Fruit fly (Drosophila melanogaster): Measurements from ENCODE around the gene Rnp4F.
A peak's percentile ranks its signal among the peaks of the same experiment; 100 is the strongest.

Gene Rnp4F

dm6 chrX:5295766-5296165, 26.7 kb downstream of the Rnp4F start, which contains the start of gene CG42749:
TSS of gene CG42749 (plus strand) at chrX:5296066.
- TF ChIP-seq ey (GFP tag; optimal IDR thresholded peaks at IDR 0.05): no peak
- peak; percentile 46 for TF ChIP-seq Dfd (GFP tag; optimal IDR thresholded peaks at IDR 0.05)

- TF ChIP-seq Dfd (GFP tag; optimal IDR thresholded peaks at IDR 0.05) (peak; percentile 99), Hr83 (GFP tag; optimal IDR thresholded peaks at IDR 0.05; ENCODE audit: poor library complexity, severe bottlenecking) (no peak)
These were observed 29.4 kb downstream of the Rnp4F start for dm6 chrX:5293141-5293540.

dm6 chrX:5289692-5290091, 32.8 kb downstream of the Rnp4F start:
- TF ChIP-seq Myc (optimal IDR thresholded peaks at IDR 0.05) (peak; percentile 72), Hnf4 (GFP tag; optimal IDR thresholded peaks at IDR 0.05) (no peak)

DNA sequence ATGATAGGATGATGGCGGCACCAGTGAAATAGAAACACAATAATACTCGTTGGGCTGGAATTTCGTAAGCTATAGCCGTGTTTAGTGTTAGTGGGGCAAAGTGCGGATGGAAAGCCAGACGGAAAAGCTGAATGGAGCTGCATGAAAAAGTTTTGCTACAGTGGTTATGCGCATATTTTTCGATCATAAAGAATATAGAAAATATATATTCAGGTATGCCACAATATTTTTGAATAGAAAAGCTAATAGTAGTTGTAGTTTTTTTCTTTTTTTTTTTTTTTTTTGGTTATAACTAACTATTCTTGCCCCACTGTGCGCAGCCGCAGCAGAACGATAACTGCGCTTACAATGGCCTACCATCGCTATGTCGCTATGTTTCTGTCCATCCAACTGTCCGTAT, 36.0 kb downstream of the Rnp4F start:
- no peak for TF ChIP-seq Hnf4 (GFP tag; optimal IDR thresholded peaks at IDR 0.05)
- no peak for TF ChIP-seq N (GFP tag; optimal IDR thresholded peaks at IDR 0.05)
- no peak for TF ChIP-seq woc (GFP tag; optimal IDR thresholded peaks at IDR 0.05)
- no peak for TF ChIP-seq pan (optimal IDR thresholded peaks at IDR 0.05)
- TF ChIP-seq Abd-B (GFP tag; optimal IDR thresholded peaks at IDR 0.05): no peak
- no peak for TF ChIP-seq tai (GFP tag; optimal IDR thresholded peaks at IDR 0.05)
- no peak for TF ChIP-seq CG32264 (GFP tag; optimal IDR thresholded peaks at IDR 0.05)
- TF ChIP-seq ey (GFP tag; optimal IDR thresholded peaks at IDR 0.05): no peak
- no peak for TF ChIP-seq Hr83 (GFP tag; optimal IDR thresholded peaks at IDR 0.05; ENCODE audit: poor library complexity, severe bottlenecking)
- TF ChIP-seq Sp1 (GFP tag; optimal IDR thresholded peaks at IDR 0.05): no peak
- no peak for TF ChIP-seq CrebA (GFP tag; optimal IDR thresholded peaks at IDR 0.05; ENCODE audit: borderline replicate concordance)
- no peak for TF ChIP-seq dl (GFP tag; optimal IDR thresholded peaks at IDR 0.05; ENCODE audit: insufficient read depth in 1 of 2, partially characterized antibody in 2 of 2)
- no peak for TF ChIP-seq fru (GFP tag; optimal IDR thresholded peaks at IDR 0.05)
- TF ChIP-seq foxo (GFP tag; optimal IDR thresholded peaks at IDR 0.05): no peak
- no peak for TF ChIP-seq dmrt93B (GFP tag; optimal IDR thresholded peaks at IDR 0.05)
- no peak for TF ChIP-seq Hr78 (GFP tag; optimal IDR thresholded peaks at IDR 0.05)
- no peak for TF ChIP-seq Myc (optimal IDR thresholded peaks at IDR 0.05)
- no peak for TF ChIP-seq Dif (GFP tag; optimal IDR thresholded peaks at IDR 0.05; ENCODE audit: partially characterized antibody)
- TF ChIP-seq HLH106 (tag; optimal IDR thresholded peaks at IDR 0.05): no peak
- TF ChIP-seq psq (GFP tag; optimal IDR thresholded peaks at IDR 0.05): no peak

dm6 chrX:5285835-5286234, 36.7 kb downstream of the Rnp4F start:
- TF ChIP-seq Dif (GFP tag; optimal IDR thresholded peaks at IDR 0.05; ENCODE audit: partially characterized antibody): no peak
- no peak for TF ChIP-seq ey (GFP tag; optimal IDR thresholded peaks at IDR 0.05)
- TF ChIP-seq HLH106 (tag; optimal IDR thresholded peaks at IDR 0.05): peak; percentile 12
- no peak for TF ChIP-seq Sp1 (GFP tag; optimal IDR thresholded peaks at IDR 0.05)
